Worm (Caenorhabditis elegans) whole organism, L4 larva: ENCODE measurements around the gene C17G10.7.
"Not testable (repeated sequence)": the region's sequence is repeated elsewhere in the genome, so short reads cannot be mapped to it uniquely, and the experiment has no call there.

Experiments used
- D1046.2 ChIP-seq: fragments of 200-800 bp; sonication (Bioruptor generic); IDR thresholded peaks from 2 replicates; pipeline ENCODE4 v1.3.6; 2022; ENCODE audit warnings: missing genetic modification characterization, missing compliant biosample characterization
- F26F4.8 ChIP-seq: fragments of 200-800 bp; sonication (Bioruptor generic); conservative IDR thresholded peaks from 2 replicates; pipeline ENCODE4 v1.3.6; 2022; ENCODE audit warnings: missing genetic modification characterization, missing compliant biosample characterization
- F37D6.2 ChIP-seq: sonication (generic microtip); optimal IDR thresholded peaks from 2 replicates; lab custom pipeline; 2016; ENCODE audit warnings: mild to moderate bottlenecking, missing genetic modification characterization, missing compliant biosample characterization
- F44E2.7 ChIP-seq: fragments of 200-800 bp; sonication (Bioruptor generic); IDR thresholded peaks from 2 replicates; pipeline ENCODE4 v2.1.2; 2022; ENCODE audit warnings: missing genetic modification characterization, missing compliant biosample characterization
- R02D3.7 ChIP-seq: fragments of 150-350 bp; sonication (generic microtip); optimal IDR thresholded peaks from 3 replicates; lab custom pipeline; 2014; ENCODE audit warnings: missing biosample characterization, missing genetic modification characterization
- T20F7.1 ChIP-seq: fragments of 200-800 bp; sonication (Bioruptor generic); optimal IDR thresholded peaks from 2 replicates; lab custom pipeline; 2018; ENCODE audit warnings: mild to moderate bottlenecking, missing genetic modification characterization, missing compliant biosample characterization
- T26A8.4 ChIP-seq: fragments of 200-800 bp; sonication (Bioruptor generic); IDR thresholded peaks from 2 replicates; pipeline ENCODE4 v1.3.6; 2022; ENCODE audit warnings: missing genetic modification characterization, missing compliant biosample characterization
- Y105C5A.15 ChIP-seq: fragments of 200-800 bp; sonication (Bioruptor generic); IDR thresholded peaks from 2 replicates; pipeline ENCODE4 v1.3.6; 2022; ENCODE audit warnings: missing genetic modification characterization, missing compliant biosample characterization
- Y48G9A.11 ChIP-seq: fragments of 200-800 bp; sonication (Bioruptor generic); IDR thresholded peaks from 2 replicates; pipeline ENCODE4 v1.3.6; 2022; ENCODE audit warnings: missing genetic modification reagents, missing genetic modification characterization, missing compliant biosample characterization
- Y5F2A.4 ChIP-seq: fragments of 200-800 bp; sonication (Bioruptor generic); optimal IDR thresholded peaks from 2 replicates; lab custom pipeline; 2018; ENCODE audit warnings: mild to moderate bottlenecking, missing genetic modification characterization, missing compliant biosample characterization
- aha-1 ChIP-seq: fragments of 150-350 bp; peaks from one replicate; lab custom pipeline; 2014; ENCODE audit warnings: missing biosample characterization, missing genetic modification characterization
- arid-1 ChIP-seq: fragments of 200-800 bp; sonication (Bioruptor generic); conservative IDR thresholded peaks from 2 replicates; pipeline ENCODE4 v1.3.6; 2022; ENCODE audit warnings: missing genetic modification reagents, missing genetic modification characterization, missing compliant biosample characterization
- attf-4 ChIP-seq: sonication (generic microtip); optimal IDR thresholded peaks from 3 replicates; lab custom pipeline; 2017; ENCODE audit warnings: missing biosample characterization, missing genetic modification characterization
- ceh-32 ChIP-seq: sonication (generic microtip); optimal IDR thresholded peaks from 2 replicates; lab custom pipeline; 2016; ENCODE audit warnings: mild to moderate bottlenecking, missing genetic modification characterization, missing compliant biosample characterization; ENCODE audit not compliant: poor library complexity
- ceh-44 ChIP-seq: fragments of 200-800 bp; sonication (Bioruptor generic); IDR thresholded peaks from 2 replicates; pipeline ENCODE4 v1.3.6; 2022; ENCODE audit warnings: missing genetic modification reagents, missing genetic modification characterization, missing compliant biosample characterization
- ceh-62 ChIP-seq: sonication (generic microtip); optimal IDR thresholded peaks from 2 replicates; lab custom pipeline; 2017; ENCODE audit warnings: missing biosample characterization, missing genetic modification characterization
- cey-2 ChIP-seq: sonication (generic microtip); optimal IDR thresholded peaks from 3 replicates; lab custom pipeline; 2017; ENCODE audit warnings: missing genetic modification characterization, mild to moderate bottlenecking, missing compliant biosample characterization, antibody characterized with exemption, borderline replicate concordance; ENCODE audit not compliant: insufficient read depth
- dve-1 ChIP-seq: sonication (generic microtip); optimal IDR thresholded peaks from 2 replicates; lab custom pipeline; 2017; ENCODE audit warnings: antibody characterized with exemption, mild to moderate bottlenecking, missing genetic modification characterization, missing compliant biosample characterization; ENCODE audit not compliant: insufficient read depth
- hlh-11 ChIP-seq: fragments of 200-800 bp; sonication (Bioruptor generic); optimal IDR thresholded peaks from 2 replicates; lab custom pipeline; 2018; ENCODE audit warnings: mild to moderate bottlenecking, missing genetic modification characterization, missing compliant biosample characterization
- hlh-30 ChIP-seq: sonication (generic microtip); optimal IDR thresholded peaks from 2 replicates; lab custom pipeline; 2017; ENCODE audit warnings: antibody characterized with exemption, mild to moderate bottlenecking, missing genetic modification characterization, missing compliant biosample characterization; ENCODE audit not compliant: insufficient read depth
- hmg-1.1 ChIP-seq: fragments of 200-800 bp; sonication (Bioruptor generic); IDR thresholded peaks from 2 replicates; pipeline ENCODE4 v1.3.6; 2022; ENCODE audit warnings: missing genetic modification reagents, missing genetic modification characterization, missing compliant biosample characterization
- lin-38 ChIP-seq: fragments of 200-800 bp; sonication (Bioruptor generic); IDR thresholded peaks from 2 replicates; pipeline ENCODE4 v1.3.6; 2022; ENCODE audit warnings: missing genetic modification reagents, missing genetic modification characterization, missing compliant biosample characterization
- lir-3 ChIP-seq: sonication (generic microtip); optimal IDR thresholded peaks from 2 replicates; lab custom pipeline; 2016; ENCODE audit warnings: mild to moderate bottlenecking, missing genetic modification characterization, missing compliant biosample characterization
- nhr-237 ChIP-seq: sonication (generic microtip); optimal IDR thresholded peaks from 2 replicates; lab custom pipeline; 2017; ENCODE audit warnings: missing biosample characterization, missing genetic modification characterization
- nhr-25 ChIP-seq: sonication (generic microtip); optimal IDR thresholded peaks from 2 replicates; lab custom pipeline; 2017; ENCODE audit warnings: missing genetic modification characterization, mild to moderate bottlenecking, missing compliant biosample characterization, antibody characterized with exemption, moderate library complexity, borderline replicate concordance; ENCODE audit not compliant: insufficient read depth
- nhr-28 ChIP-seq: fragments of 150-350 bp; optimal IDR thresholded peaks from 2 replicates; lab custom pipeline; 2014; ENCODE audit warnings: missing biosample characterization, missing genetic modification characterization
- nhr-42 ChIP-seq: fragments of 200-800 bp; sonication (Bioruptor generic); IDR thresholded peaks from 2 replicates; pipeline ENCODE4 v1.3.6; 2022; ENCODE audit warnings: missing genetic modification characterization, missing compliant biosample characterization
- nhr-77 ChIP-seq: fragments of 150-350 bp; optimal IDR thresholded peaks from 2 replicates; lab custom pipeline; 2014; ENCODE audit warnings: missing biosample characterization, missing genetic modification characterization
- set-16 ChIP-seq: fragments of 200-800 bp; sonication (Bioruptor generic); IDR thresholded peaks from 2 replicates; pipeline ENCODE4 v1.3.6; 2022; ENCODE audit warnings: missing genetic modification reagents, missing genetic modification characterization, missing compliant biosample characterization
- skn-1 ChIP-seq: fragments of 150-350 bp; optimal IDR thresholded peaks from 2 replicates; lab custom pipeline; 2014; ENCODE audit warnings: missing biosample characterization, missing genetic modification characterization
- snpc-1.2 ChIP-seq: fragments of 200-800 bp; sonication (Bioruptor generic); IDR thresholded peaks from 2 replicates; pipeline ENCODE4 v1.3.6; 2022; ENCODE audit warnings: missing genetic modification reagents, missing genetic modification characterization, missing compliant biosample characterization
- spr-1 ChIP-seq: sonication (generic microtip); optimal IDR thresholded peaks from 2 replicates; lab custom pipeline; 2016; ENCODE audit warnings: mild to moderate bottlenecking, missing genetic modification characterization, missing compliant biosample characterization
- spr-3 ChIP-seq: fragments of 200-800 bp; sonication (Bioruptor generic); optimal IDR thresholded peaks from 2 replicates; lab custom pipeline; 2018; ENCODE audit warnings: mild to moderate bottlenecking, missing genetic modification characterization, missing compliant biosample characterization
- unc-39 ChIP-seq: sonication (generic microtip); optimal IDR thresholded peaks from 2 replicates; lab custom pipeline; 2017; ENCODE audit warnings: missing biosample characterization, missing genetic modification characterization
- unc-62 ChIP-seq, 3 experiments: fragments of 150-350 bp in 1 of 3; sonication (generic microtip); optimal IDR thresholded peaks in 2 of 3; peaks in 1 of 3; 1 replicate in 1 of 3; 2 replicates in 2 of 3; lab custom pipeline; 2014 to 2017; ENCODE audit warnings: missing biosample characterization in 3 of 3, missing genetic modification characterization in 3 of 3, missing genetic modification reagents in 3 of 3, missing genotype in 1 of 3
- zip-11 ChIP-seq: fragments of 200-800 bp; sonication (Bioruptor generic); IDR thresholded peaks from 2 replicates; pipeline ENCODE4 v1.3.6; 2022; ENCODE audit warnings: missing genetic modification characterization, missing compliant biosample characterization
- ztf-11 ChIP-seq: fragments of 150-350 bp; optimal IDR thresholded peaks from 2 replicates; lab custom pipeline; 2014; ENCODE audit warnings: missing biosample characterization, missing genetic modification characterization
- ztf-7 ChIP-seq: fragments of 150-350 bp; optimal IDR thresholded peaks from 2 replicates; lab custom pipeline; 2014; ENCODE audit warnings: missing biosample characterization, missing genetic modification characterization

Gene C17G10.7

DNA sequence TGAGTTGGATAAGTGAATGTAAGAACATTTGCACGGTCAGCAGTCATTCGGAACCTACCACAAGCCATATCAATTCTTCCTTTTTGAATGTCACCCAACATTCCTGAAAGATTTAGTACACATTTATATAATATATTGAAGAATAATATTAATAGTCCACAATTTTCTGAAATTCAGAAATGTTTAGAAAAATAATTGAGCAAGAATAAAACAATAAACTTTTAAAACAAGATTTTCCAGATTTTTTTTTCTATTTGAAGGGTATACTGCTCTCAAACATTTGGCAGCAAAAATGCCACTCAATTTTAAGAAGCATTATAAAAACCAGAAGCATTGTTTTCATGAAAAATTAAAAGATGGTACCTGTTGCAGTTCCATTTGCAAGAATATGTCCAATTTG is 29.2 kb upstream of the C17G10.7 start, which contains the start of gene F59E12.8:
F59E12.8 (minus strand) TSS at position 101 of the 400 bp plus-strand sequence.
- TF ChIP-seq attf-4 (tag; lab: Kevin White, UChicago) (no peak), nhr-42 (no peak), set-16 (GFP tag; lab: Robert Waterston, UW) (no peak), aha-1 (tag; lab: Kevin White, UChicago) (no peak), D1046.2 (GFP tag; lab: Robert Waterston, UW) (no peak), skn-1 (tag; lab: Kevin White, UChicago) (no peak), lir-3 (tag; lab: Kevin White, UChicago) (no peak), snpc-1.2 (GFP tag; lab: Robert Waterston, UW) (no peak), lin-38 (no peak), F26F4.8 (no peak), hmg-1.1 (no peak), arid-1 (GFP tag; lab: Robert Waterston, UW) (no peak), dve-1 (tag; lab: Kevin White, UChicago) (no peak)

ce11 chrII:5633453-5633852 is 25.8 kb upstream of the C17G10.7 start:
- peak; percentile 84 for TF ChIP-seq Y48G9A.11 (GFP tag; lab: Robert Waterston, UW)
- TF ChIP-seq spr-3 (GFP tag; lab: Kevin White, UChicago): peak; percentile 96
- peak; percentile 92 for TF ChIP-seq T20F7.1 (GFP tag; lab: Kevin White, UChicago)
- TF ChIP-seq nhr-77 (tag; lab: Kevin White, UChicago): peak; percentile 21
- no peak for TF ChIP-seq attf-4 (tag; lab: Kevin White, UChicago)
- TF ChIP-seq spr-1: peak; percentile 95
- TF ChIP-seq R02D3.7 (tag; lab: Kevin White, UChicago): no peak
- TF ChIP-seq hmg-1.1: peak; percentile 43; the same call in 1 of the 2 replicates
- peak; percentile 87 for TF ChIP-seq aha-1 (tag; lab: Kevin White, UChicago)

- TF ChIP-seq zip-11; cey-2 (tag; lab: Kevin White, UChicago); ceh-32 (tag; lab: Kevin White, UChicago): not testable (repeated sequence)
These were observed 23.3 kb upstream of the C17G10.7 start, which contains the start of the genes F59E12.6 and npl-4.1 for ce11 chrII:5630851-5631401. Gene F59E12.6, minus strand, starts transcription at chrII:5630951. Gene npl-4.1, plus strand, starts transcription at chrII:5631351.

DNA sequence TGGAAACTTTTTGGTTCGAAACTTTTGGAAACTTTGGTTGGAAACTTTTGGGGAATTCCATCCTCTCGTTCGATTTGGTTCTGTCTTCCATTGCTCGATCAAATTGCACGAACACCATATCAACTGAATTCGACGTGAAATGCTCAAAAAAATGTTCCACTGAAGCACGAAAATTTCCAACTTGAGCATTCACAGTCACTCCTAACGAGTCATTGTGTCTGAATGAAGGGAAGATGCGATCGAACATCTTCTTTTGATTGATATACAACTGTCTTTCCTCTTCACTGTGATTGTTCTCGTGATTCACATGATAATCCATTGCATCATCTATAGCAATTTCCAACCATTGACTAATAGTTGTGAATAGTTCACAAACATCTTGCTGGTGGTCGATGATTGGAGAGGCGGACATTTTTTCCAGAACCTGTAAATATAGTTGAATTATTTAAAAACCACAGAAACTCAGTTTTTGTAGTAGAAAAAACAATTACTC is 20.7 kb upstream of the C17G10.7 start, which contains the start of gene F59E12.15:
F59E12.15 (minus strand) TSS at position 51 of the 493 bp plus-strand sequence.
- TF ChIP-seq ceh-44 (GFP tag; lab: Robert Waterston, UW) (no peak), unc-62 (GFP tag; optimal IDR thresholded peaks at IDR 0.05 in 1 of 2; lab: Kevin White, UChicago) (peak in 1 of 2 experiments; percentile 78), unc-62 (tag; optimal IDR thresholded peaks at IDR 0.05; lab: Kevin White, UChicago) (no peak), ztf-7 (tag; lab: Kevin White, UChicago) (peak; percentile 71)
- TF ChIP-seq, all 104 proteins: peak for 2

ce11 chrII:5622383-5622939 is 14.8 kb upstream of the C17G10.7 start, which contains the start of the genes eif-3.L and npl-4.2:
Gene eif-3.L, minus strand, starts transcription at chrII:5622483.
Gene npl-4.2, plus strand, starts transcription at chrII:5622889.
- not testable (repeated sequence) for TF ChIP-seq unc-62 (GFP tag; optimal IDR thresholded peaks at IDR 0.05 in 1 of 2; lab: Kevin White, UChicago); unc-62 (tag; optimal IDR thresholded peaks at IDR 0.05; lab: Kevin White, UChicago); ceh-62 (tag; lab: Kevin White, UChicago); hlh-11 (tag; lab: Kevin White, UChicago)

DNA sequence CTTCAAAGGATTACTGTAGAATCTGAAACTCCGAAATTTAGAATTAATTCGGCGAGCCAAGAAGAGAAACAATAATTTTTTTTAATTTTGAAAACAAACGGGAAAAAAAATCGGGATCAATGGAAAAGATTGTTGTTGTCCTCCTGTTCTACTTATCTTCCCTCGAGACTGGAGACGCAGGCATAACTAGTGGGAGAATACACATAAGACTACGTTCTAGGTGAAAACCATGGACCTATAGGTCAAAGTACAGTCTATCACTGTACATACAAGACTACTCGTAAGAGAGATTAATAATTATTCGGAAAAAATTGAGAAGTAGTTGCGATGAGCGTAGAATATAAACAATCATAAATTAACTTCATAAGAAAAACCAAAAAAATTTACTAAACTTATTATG is 11.6 kb upstream of the C17G10.7 start, which contains the start of gene dhs-6:
dhs-6 (minus strand) TSS at position 22 of the 400 bp plus-strand sequence.
- TF ChIP-seq attf-4 (tag; lab: Kevin White, UChicago): no peak
- no peak for TF ChIP-seq F37D6.2 (tag; lab: Kevin White, UChicago)
- TF ChIP-seq Y5F2A.4 (GFP tag; lab: Kevin White, UChicago): no peak
- TF ChIP-seq F44E2.7 (GFP tag; lab: Robert Waterston, UW): no peak
- TF ChIP-seq nhr-25 (tag; lab: Kevin White, UChicago): no peak
- no peak for TF ChIP-seq T26A8.4
- no peak for TF ChIP-seq nhr-237 (tag; lab: Kevin White, UChicago)
- peak; percentile 15 for TF ChIP-seq hlh-30 (tag; lab: Kevin White, UChicago)
- no peak for TF ChIP-seq skn-1 (tag; lab: Kevin White, UChicago)
- TF ChIP-seq unc-39 (tag; lab: Kevin White, UChicago): no peak
- peak; percentile 54 for TF ChIP-seq T20F7.1 (GFP tag; lab: Kevin White, UChicago)
- no peak for TF ChIP-seq ztf-11 (tag; lab: Kevin White, UChicago)
- TF ChIP-seq nhr-28 (tag; lab: Kevin White, UChicago): peak; percentile 41
- TF ChIP-seq Y48G9A.11 (GFP tag; lab: Robert Waterston, UW): no peak
- no peak for TF ChIP-seq Y105C5A.15
